Fruit fly (Drosophila melanogaster) whole organism, embryonic: ENCODE results near the gene ana1.

Experiments used
- Atf3 ChIP-seq: fragments of 200-800 bp; sonication (Bioruptor generic); optimal IDR thresholded peaks from 3 replicates; lab custom pipeline; 2016; ENCODE audit warnings: missing biosample characterization, missing genetic modification characterization
- Awh ChIP-seq: fragments of 200-800 bp; sonication (Bioruptor generic); IDR thresholded peaks from 2 replicates; pipeline ENCODE4, ENCODE4 v1.3.6; 2022; ENCODE audit warnings: missing biosample characterization, missing genetic modification characterization
- Blimp-1 ChIP-seq: fragments of 200-800 bp; sonication (Bioruptor generic); optimal IDR thresholded peaks from 3 replicates; lab custom pipeline; 2018; ENCODE audit warnings: missing biosample characterization, missing genetic modification characterization, mild to moderate bottlenecking, moderate library complexity, missing genetic modification reagents
- CG10209 ChIP-seq: fragments of 200-800 bp; sonication (Bioruptor generic); optimal IDR thresholded peaks from 3 replicates; lab custom pipeline; 2017; ENCODE audit warnings: missing biosample characterization, mild to moderate bottlenecking, missing genetic modification characterization, missing genetic modification reagents
- CG10431 ChIP-seq: fragments of 200-800 bp; sonication (Bioruptor generic); optimal IDR thresholded peaks from 3 replicates; lab custom pipeline; 2018; ENCODE audit warnings: missing biosample characterization, mild to moderate bottlenecking, missing genetic modification characterization
- CG10654 ChIP-seq: fragments of 200-800 bp; sonication (Bioruptor generic); optimal IDR thresholded peaks from 2 replicates; lab custom pipeline; 2016; ENCODE audit warnings: missing biosample characterization, missing genetic modification characterization
- CG11723 ChIP-seq: fragments of 200-800 bp; sonication (Bioruptor generic); optimal IDR thresholded peaks from 2 replicates; lab custom pipeline; 2017; ENCODE audit warnings: missing biosample characterization, mild to moderate bottlenecking, missing genetic modification characterization
- CG14965 ChIP-seq: fragments of 200-800 bp; sonication (Bioruptor generic); optimal IDR thresholded peaks from 2 replicates; lab custom pipeline; 2016; ENCODE audit warnings: missing biosample characterization, missing genetic modification characterization, borderline replicate concordance
- CG15073 ChIP-seq: fragments of 200-800 bp; sonication (Bioruptor generic); optimal IDR thresholded peaks from 2 replicates; lab custom pipeline; 2016; ENCODE audit warnings: missing biosample characterization, missing genetic modification characterization
- CG15696 ChIP-seq: fragments of 200-800 bp; sonication (Bioruptor generic); optimal IDR thresholded peaks from 2 replicates; lab custom pipeline; 2019; ENCODE audit warnings: missing biosample characterization, mild to moderate bottlenecking, missing genetic modification characterization, moderate library complexity
- CG1603 ChIP-seq: fragments of 200-800 bp; sonication (Bioruptor generic); optimal IDR thresholded peaks from 2 replicates; lab custom pipeline; 2019; ENCODE audit warnings: missing biosample characterization, mild to moderate bottlenecking, missing genetic modification characterization, moderate library complexity
- CG17186 ChIP-seq: fragments of 200-800 bp; sonication (Bioruptor generic); optimal IDR thresholded peaks from 3 replicates; lab custom pipeline; 2017; ENCODE audit warnings: missing biosample characterization, missing genetic modification reagents, missing genetic modification characterization
- CG18764 ChIP-seq: fragments of 200-800 bp; sonication (Bioruptor generic); optimal IDR thresholded peaks from 3 replicates; lab custom pipeline; 2016; ENCODE audit warnings: missing biosample characterization, missing genetic modification characterization
- CG3838 ChIP-seq: fragments of 200-800 bp; sonication (Bioruptor generic); optimal IDR thresholded peaks from 3 replicates; lab custom pipeline; 2016; ENCODE audit warnings: missing biosample characterization, missing genetic modification characterization
- CG43689 ChIP-seq: fragments of 200-800 bp; sonication (Bioruptor generic); IDR thresholded peaks from 2 replicates; pipeline ENCODE4 v1.3.6; 2022; ENCODE audit warnings: missing biosample characterization, missing genetic modification characterization
- CG7839 ChIP-seq: fragments of 200-800 bp; sonication (Bioruptor generic); optimal IDR thresholded peaks from 3 replicates; lab custom pipeline; 2018; ENCODE audit warnings: missing biosample characterization, mild to moderate bottlenecking, missing genetic modification characterization, moderate library complexity
- CG8388 ChIP-seq: fragments of 200-800 bp; sonication (Bioruptor generic); optimal IDR thresholded peaks from 2 replicates; lab custom pipeline; 2019; ENCODE audit warnings: missing biosample characterization, mild to moderate bottlenecking, missing genetic modification characterization, moderate library complexity
- Fer3 ChIP-seq: fragments of 200-800 bp; sonication (Bioruptor generic); optimal IDR thresholded peaks from 2 replicates; lab custom pipeline; 2018; ENCODE audit warnings: missing biosample characterization, mild to moderate bottlenecking, missing genetic modification characterization, moderate library complexity
- HLH54F ChIP-seq: fragments of 200-800 bp; sonication (Bioruptor generic); optimal IDR thresholded peaks from 3 replicates; lab custom pipeline; 2016; ENCODE audit warnings: missing biosample characterization, missing genetic modification characterization
- MESR4 ChIP-seq: fragments of 200-800 bp; sonication (Bioruptor generic); optimal IDR thresholded peaks from 2 replicates; lab custom pipeline; 2018; ENCODE audit warnings: missing biosample characterization, mild to moderate bottlenecking, missing genetic modification characterization, moderate library complexity
- Max ChIP-seq: fragments of 200-800 bp; sonication (Bioruptor generic); optimal IDR thresholded peaks from 2 replicates; lab custom pipeline; 2016; ENCODE audit warnings: missing biosample characterization, mild to moderate bottlenecking, missing genetic modification characterization
- Med ChIP-seq: fragments of 200-800 bp; sonication (Bioruptor generic); peaks from one replicate; lab custom pipeline; 2016; ENCODE audit warnings: missing biosample characterization, missing genetic modification characterization, mild to moderate bottlenecking, inconsistent platforms, moderate library complexity
- Mes4 ChIP-seq: fragments of 200-800 bp; sonication (Bioruptor generic); optimal IDR thresholded peaks from 2 replicates; lab custom pipeline; 2016; ENCODE audit warnings: missing biosample characterization, missing genetic modification characterization
- Myb ChIP-seq: fragments of 200-800 bp; sonication (Bioruptor generic); optimal IDR thresholded peaks from 2 replicates; lab custom pipeline; 2016; ENCODE audit warnings: missing biosample characterization, missing genetic modification characterization
- Nf-YC ChIP-seq: fragments of 200-800 bp; optimal IDR thresholded peaks from 3 replicates; lab custom pipeline; 2019; ENCODE audit warnings: missing biosample characterization, mild to moderate bottlenecking, missing genetic modification characterization, moderate library complexity
- Sin3A ChIP-seq: fragments of >200 bp; optimal IDR thresholded peaks from 2 replicates; lab custom pipeline; 2018
- Xrp1 ChIP-seq: fragments of 200-800 bp; sonication (Bioruptor generic); IDR thresholded peaks from 2 replicates; pipeline ENCODE4 v1.3.6; 2022; ENCODE audit warnings: missing biosample characterization, missing genetic modification characterization
- ab ChIP-seq: fragments of 200-800 bp; sonication (Bioruptor generic); optimal IDR thresholded peaks from 2 replicates; lab custom pipeline; 2016; ENCODE audit warnings: missing biosample characterization, missing genetic modification characterization
- bbx ChIP-seq: fragments of 200-800 bp; sonication (Bioruptor generic); IDR thresholded peaks from 2 replicates; pipeline ENCODE4 v1.3.6; 2022; ENCODE audit warnings: missing biosample characterization, missing genetic modification characterization; ENCODE audit not compliant: partially characterized antibody
- br ChIP-seq: fragments of >200 bp; optimal IDR thresholded peaks from 2 replicates; lab custom pipeline; 2017
- chm ChIP-seq: fragments of 200-800 bp; sonication (Bioruptor generic); IDR thresholded peaks from 2 replicates; pipeline ENCODE4 v1.3.6; 2022; ENCODE audit warnings: missing biosample characterization, missing genetic modification characterization
- cwo ChIP-seq: fragments of 200-800 bp; sonication (Bioruptor generic); optimal IDR thresholded peaks from 3 replicates; lab custom pipeline; 2017; ENCODE audit warnings: missing biosample characterization, missing genetic modification characterization, mild to moderate bottlenecking, moderate library complexity, missing genetic modification reagents
- dmrt99B ChIP-seq: fragments of 200-800 bp; sonication (Bioruptor generic); optimal IDR thresholded peaks from 2 replicates; lab custom pipeline; 2018; ENCODE audit warnings: missing biosample characterization, mild to moderate bottlenecking, missing genetic modification characterization, moderate library complexity
- esg ChIP-seq: fragments of 200-800 bp; sonication (Bioruptor generic); conservative IDR thresholded peaks from 2 replicates; pipeline ENCODE4 v1.3.6; 2022; ENCODE audit warnings: missing biosample characterization, missing genetic modification characterization
- exex ChIP-seq: fragments of 200-800 bp; sonication (Bioruptor generic); optimal IDR thresholded peaks from 4 replicates; lab custom pipeline; 2018; ENCODE audit warnings: missing biosample characterization, mild to moderate bottlenecking, missing genetic modification characterization, moderate library complexity
- fd102C ChIP-seq: fragments of 200-800 bp; sonication (Bioruptor generic); optimal IDR thresholded peaks from 2 replicates; lab custom pipeline; 2018; ENCODE audit warnings: missing biosample characterization, mild to moderate bottlenecking, missing genetic modification characterization, moderate library complexity
- gem ChIP-seq: fragments of 200-800 bp; sonication (Bioruptor generic); optimal IDR thresholded peaks from 2 replicates; lab custom pipeline; 2019; ENCODE audit warnings: missing biosample characterization, mild to moderate bottlenecking, missing genetic modification characterization, moderate library complexity
- hth ChIP-seq: fragments of >200 bp; optimal IDR thresholded peaks from 2 replicates; lab custom pipeline; 2017; ENCODE audit warnings: inconsistent platforms
- kah ChIP-seq: fragments of 200-800 bp; sonication (Bioruptor generic); optimal IDR thresholded peaks from 2 replicates; lab custom pipeline; 2018; ENCODE audit warnings: missing biosample characterization, mild to moderate bottlenecking, missing genetic modification characterization
- kay ChIP-seq: fragments of 200-800 bp; sonication (Bioruptor generic); optimal IDR thresholded peaks from 2 replicates; lab custom pipeline; 2016; ENCODE audit warnings: missing biosample characterization, missing genetic modification characterization
- mirr ChIP-seq: fragments of 200-800 bp; sonication (Bioruptor generic); optimal IDR thresholded peaks from 3 replicates; lab custom pipeline; 2018; ENCODE audit warnings: missing biosample characterization, mild to moderate bottlenecking, missing genetic modification characterization
- oc ChIP-seq: fragments of 200-800 bp; sonication (Bioruptor generic); optimal IDR thresholded peaks from 2 replicates; lab custom pipeline; 2018; ENCODE audit warnings: missing biosample characterization, mild to moderate bottlenecking, missing genetic modification characterization, moderate library complexity
- prd ChIP-seq, 3 experiments: fragments of >200 bp in 2 of 3; fragments of 200-800 bp in 1 of 3; sonication (Bioruptor generic) in 1 of 3; optimal IDR thresholded peaks in 2 of 3; IDR thresholded peaks in 1 of 3; 2 replicates in 2 of 3; 3 replicates in 1 of 3; pipeline versions ENCODE4 v1.3.6 to Lab custom; 2017 to 2022; ENCODE audit warnings: missing biosample characterization in 1 of 3, missing genetic modification characterization in 1 of 3
- pzg ChIP-seq: fragments of 200-800 bp; sonication (Bioruptor generic); optimal IDR thresholded peaks from 3 replicates; lab custom pipeline; 2018; ENCODE audit warnings: missing biosample characterization, mild to moderate bottlenecking, missing genetic modification characterization, moderate library complexity
- schlank ChIP-seq: fragments of 200-800 bp; sonication (Bioruptor generic); optimal IDR thresholded peaks from 2 replicates; lab custom pipeline; 2018; ENCODE audit warnings: missing biosample characterization, mild to moderate bottlenecking, missing genetic modification characterization
- slou ChIP-seq: fragments of 200-800 bp; sonication (Bioruptor generic); optimal IDR thresholded peaks from 3 replicates; lab custom pipeline; 2016; ENCODE audit warnings: missing biosample characterization, missing genetic modification characterization
- stwl ChIP-seq: fragments of 200-800 bp; sonication (Bioruptor generic); optimal IDR thresholded peaks from 3 replicates; lab custom pipeline; 2018; ENCODE audit warnings: missing biosample characterization, mild to moderate bottlenecking, missing genetic modification characterization, moderate library complexity
- tgo ChIP-seq: fragments of 200-800 bp; sonication (Bioruptor generic); IDR thresholded peaks from 3 replicates; pipeline ENCODE4 v1.3.6; 2022; ENCODE audit warnings: missing biosample characterization, missing genetic modification characterization
- ttk ChIP-seq: fragments of 200-800 bp; sonication (Bioruptor generic); IDR thresholded peaks from 2 replicates; pipeline ENCODE4 v2.1.2; 2022; ENCODE audit warnings: missing biosample characterization, missing genetic modification characterization
- unpg ChIP-seq: fragments of 200-800 bp; sonication (Bioruptor generic); optimal IDR thresholded peaks from 3 replicates; lab custom pipeline; 2018; ENCODE audit warnings: missing biosample characterization, mild to moderate bottlenecking, missing genetic modification characterization, moderate library complexity

The ana1 gene

dm6 chr3R:24569669-24570349 is 39.4 kb downstream of the ana1 start (continued):
- TF ChIP-seq CG43689 (GFP tag; lab: Robert Waterston, UW) = no peak
- peak; percentile 63 for TF ChIP-seq oc
- no peak for TF ChIP-seq unpg (GFP tag; lab: Kevin White, UChicago)
- no peak for TF ChIP-seq Fer3 (tag; lab: Kevin White, UChicago)
- TF ChIP-seq mirr (GFP tag; lab: Kevin White, UChicago) = peak; percentile 32
- TF ChIP-seq tgo (GFP tag; lab: Robert Waterston, UW) = no peak
- TF ChIP-seq CG18764 (GFP tag; lab: Kevin White, UChicago) = no peak
- no peak for TF ChIP-seq CG17186 (GFP tag; lab: Kevin White, UChicago)
- TF ChIP-seq kay (GFP tag; lab: Kevin White, UChicago) = no peak
- no peak for TF ChIP-seq CG10431 (GFP tag; lab: Kevin White, UChicago)
- no peak for TF ChIP-seq slou
- TF ChIP-seq cwo (GFP tag; lab: Kevin White, UChicago) = peak; percentile 77
- TF ChIP-seq Med (GFP tag; lab: Kevin White, UChicago) = peak; percentile 52
- no peak for TF ChIP-seq CG8388 (GFP tag; lab: Kevin White, UChicago)
- no peak for TF ChIP-seq hth (lab: Kevin White, UChicago)
- TF ChIP-seq CG10654 (GFP tag; lab: Kevin White, UChicago) = no peak
- no peak for TF ChIP-seq CG10209 (GFP tag; lab: Kevin White, UChicago)
- no peak for TF ChIP-seq MESR4 (GFP tag; lab: Kevin White, UChicago)
- no peak for TF ChIP-seq CG1603 (tag; lab: Kevin White, UChicago)
- TF ChIP-seq bbx (GFP tag; lab: Robert Waterston, UW) = no peak
- TF ChIP-seq CG11723 (GFP tag; lab: Kevin White, UChicago) = no peak
- peak; percentile 75 for TF ChIP-seq Awh (GFP tag; lab: Robert Waterston, UW)
- TF ChIP-seq CG15073 (GFP tag; lab: Kevin White, UChicago) = no peak
- no peak for TF ChIP-seq HLH54F
- TF ChIP-seq ab (GFP tag; lab: Kevin White, UChicago) = no peak
- peak; percentile 17 for TF ChIP-seq Blimp-1 (GFP tag; lab: Kevin White, UChicago)
- no peak for TF ChIP-seq ttk
- no peak for TF ChIP-seq br (lab: Kevin White, UChicago)
- no peak for TF ChIP-seq kah (GFP tag; lab: Kevin White, UChicago)
- TF ChIP-seq schlank (tag; lab: Kevin White, UChicago) = no peak
- TF ChIP-seq gem (tag; lab: Kevin White, UChicago) = no peak
- TF ChIP-seq CG3838 (GFP tag; lab: Kevin White, UChicago) = no peak
- TF ChIP-seq CG7839 (tag; lab: Kevin White, UChicago) = no peak
- no peak for TF ChIP-seq Max (GFP tag; lab: Kevin White, UChicago)
- peak; percentile 44 for TF ChIP-seq exex (tag; lab: Kevin White, UChicago)
- no peak for TF ChIP-seq chm (GFP tag; lab: Robert Waterston, UW)
- TF ChIP-seq Sin3A (lab: Kevin White, UChicago) = no peak
- no peak for TF ChIP-seq esg
- no peak for TF ChIP-seq CG15696 (tag; lab: Kevin White, UChicago)
- TF ChIP-seq pzg (GFP tag; lab: Kevin White, UChicago) = no peak
- no peak for TF ChIP-seq dmrt99B (tag; lab: Kevin White, UChicago)
- no peak for TF ChIP-seq CG14965 (GFP tag; lab: Kevin White, UChicago)
- no peak for TF ChIP-seq prd (optimal IDR thresholded peaks at IDR 0.05; lab: Kevin White, UChicago)
- no peak for TF ChIP-seq prd (GFP tag; IDR thresholded peaks at IDR 0.05; lab: Robert Waterston, UW)
- no peak for TF ChIP-seq fd102C (GFP tag; lab: Kevin White, UChicago)
- no peak for TF ChIP-seq Atf3 (GFP tag; lab: Kevin White, UChicago)
- TF ChIP-seq stwl (tag; lab: Kevin White, UChicago) = no peak
- no peak for TF ChIP-seq Mes4 (GFP tag; lab: Kevin White, UChicago)
- no peak for TF ChIP-seq Nf-YC (tag; lab: Kevin White, UChicago)
- no peak for TF ChIP-seq Xrp1
- no peak for TF ChIP-seq Myb (GFP tag; lab: Kevin White, UChicago)
